Fruit fly (Drosophila melanogaster): ENCODE results near the gene MTA1-like.
A peak's percentile ranks its signal among the peaks of the same experiment; 100 is the strongest.

MTA1-like gene

dm6 chr3R:5682921-5683748 lies 34.6 kb upstream of the MTA1-like start (continued):
- TF ChIP-seq CG7928 (GFP tag; optimal IDR thresholded peaks at IDR 0.05) (no peak), CG8359 (GFP tag; optimal IDR thresholded peaks at IDR 0.05; ENCODE audit: borderline replicate concordance) (peak; percentile 11), gt (GFP tag; IDR thresholded peaks at IDR 0.05) (no peak), Hey (tag; optimal IDR thresholded peaks at IDR 0.05) (no peak), Hand (GFP tag; optimal IDR thresholded peaks at IDR 0.05) (no peak), CG15011 (GFP tag; optimal IDR thresholded peaks at IDR 0.05) (no peak), CG12391 (tag; optimal IDR thresholded peaks at IDR 0.05) (peak; percentile 78), croc (GFP tag; conservative IDR thresholded peaks at IDR 0.05) (peak; percentile 53; the same call in 2 of the 3 replicates), Fer1 (GFP tag; optimal IDR thresholded peaks at IDR 0.05) (peak; percentile 54), CG1832 (GFP tag; optimal IDR thresholded peaks at IDR 0.05) (no peak), CG17328 (GFP tag; IDR thresholded peaks at IDR 0.05) (peak; percentile 64; the same call in 1 of the 2 replicates), Fer3 (tag; optimal IDR thresholded peaks at IDR 0.05) (no peak), pb (GFP tag; optimal IDR thresholded peaks at IDR 0.05) (peak; percentile 22), CG32772 (GFP tag; IDR thresholded peaks at IDR 0.05) (peak; percentile 36; the same call in 1 of the 2 replicates), hkb (optimal IDR thresholded peaks at IDR 0.05) (no peak), hkb (GFP tag; IDR thresholded peaks at IDR 0.05) (peak; percentile 74), CG2202 (tag; optimal IDR thresholded peaks at IDR 0.05) (peak; percentile 59), gsb-n (tag; optimal IDR thresholded peaks at IDR 0.05) (peak; percentile 77), CG12071 (GFP tag; optimal IDR thresholded peaks at IDR 0.05) (no peak), E2f1 (GFP tag; IDR thresholded peaks at IDR 0.05) (peak; percentile 58), Pdp1 (GFP tag; optimal IDR thresholded peaks at IDR 0.05) (peak in 1 of 2 experiments; percentile 35), CG7372 (GFP tag; IDR thresholded peaks at IDR 0.05) (no peak), pan (optimal IDR thresholded peaks at IDR 0.05) (no peak), pan (GFP tag; optimal IDR thresholded peaks at IDR 0.05 in 1 of 2, IDR thresholded peaks at IDR 0.05 in 1 of 2) (peak in 1 of 2 experiments; percentile 70), dimm (GFP tag; IDR thresholded peaks at IDR 0.05) (peak; percentile 29; the same call in 1 of the 2 replicates), CG4707 (GFP tag; optimal IDR thresholded peaks at IDR 0.05) (peak; percentile 40), abd-A (tag; optimal IDR thresholded peaks at IDR 0.05) (no peak), ac (GFP tag; optimal IDR thresholded peaks at IDR 0.05) (peak; percentile 25), Oli (tag; optimal IDR thresholded peaks at IDR 0.05) (peak; percentile 69), CG5245 (GFP tag; optimal IDR thresholded peaks at IDR 0.05) (peak; percentile 56), chn (GFP tag; optimal IDR thresholded peaks at IDR 0.05) (peak; percentile 33), Dad (GFP tag; optimal IDR thresholded peaks at IDR 0.05) (peak; percentile 22), CG1602 (GFP tag; optimal IDR thresholded peaks at IDR 0.05) (peak; percentile 28), D (optimal IDR thresholded peaks at IDR 0.05) (no peak), D (GFP tag; optimal IDR thresholded peaks at IDR 0.05) (peak; percentile 51), CG6254 (GFP tag; optimal IDR thresholded peaks at IDR 0.05) (peak; percentile 44), CG4424 (GFP tag; optimal IDR thresholded peaks at IDR 0.05) (peak; percentile 63), CG1603 (tag; optimal IDR thresholded peaks at IDR 0.05) (peak; percentile 60), CG13123 (GFP tag; optimal IDR thresholded peaks at IDR 0.05) (no peak), CG2889 (GFP tag; IDR thresholded peaks at IDR 0.05) (peak; percentile 28; the same call in 1 of the 3 replicates), sd (tag; optimal IDR thresholded peaks at IDR 0.05) (no peak), tup (GFP tag; optimal IDR thresholded peaks at IDR 0.05) (no peak), Lpt (GFP tag; optimal IDR thresholded peaks at IDR 0.05) (no peak), Mrtf (GFP tag; IDR thresholded peaks at IDR 0.05) (peak; percentile 30; the same call in 2 of the 3 replicates), ro (GFP tag; IDR thresholded peaks at IDR 0.05) (peak; percentile 32; the same call in 1 of the 2 replicates), CG14667 (GFP tag; IDR thresholded peaks at IDR 0.05) (no peak), grau (tag; optimal IDR thresholded peaks at IDR 0.05) (peak; percentile 98), CG11695 (GFP tag; IDR thresholded peaks at IDR 0.05) (0 out of 3 replicates have a peak, but pooled peaks have one; percentile 22), fd96Cb (tag; optimal IDR thresholded peaks at IDR 0.05) (peak; percentile 69)
